Fruit fly (Drosophila melanogaster): ENCODE results near the gene Fer3HCH.

DNA sequence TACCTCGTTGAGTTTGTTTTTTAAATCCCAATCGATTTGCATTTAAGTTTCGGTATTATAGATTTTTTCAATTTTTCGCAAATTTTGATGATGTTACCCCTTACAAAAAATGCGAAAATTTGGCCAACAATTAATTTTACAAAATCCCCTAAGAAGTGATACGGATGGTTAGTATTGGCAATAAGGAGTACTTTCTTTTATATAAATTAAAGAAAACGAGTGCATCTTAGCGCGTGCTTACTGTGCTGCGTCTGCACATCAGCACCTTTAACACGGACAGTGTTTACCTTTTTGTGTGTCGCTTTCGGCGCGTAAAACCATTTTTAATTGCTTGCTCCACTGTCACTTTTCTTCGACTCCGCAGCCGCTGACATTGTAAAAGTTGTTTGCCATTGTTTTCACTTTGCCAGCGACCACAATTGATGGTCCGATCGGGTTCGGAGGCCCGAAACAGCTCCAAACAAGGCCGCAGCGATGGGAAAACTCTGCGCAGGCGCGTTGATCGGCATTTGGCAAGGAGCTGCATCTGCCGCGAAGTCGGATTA, 5.9 kb upstream of the Fer3HCH start:
- TF ChIP-seq Hr78 (GFP tag; optimal IDR thresholded peaks at IDR 0.05) (no peak), lola (GFP tag; optimal IDR thresholded peaks at IDR 0.05) (no peak), ey (GFP tag; optimal IDR thresholded peaks at IDR 0.05) (no peak), h (GFP tag; optimal IDR thresholded peaks at IDR 0.05) (no peak), OdsH (GFP tag; optimal IDR thresholded peaks at IDR 0.05) (no peak), dmrt93B (GFP tag; optimal IDR thresholded peaks at IDR 0.05) (no peak), Dif (GFP tag; optimal IDR thresholded peaks at IDR 0.05; ENCODE audit: partially characterized antibody) (no peak), brk (GFP tag; optimal IDR thresholded peaks at IDR 0.05) (no peak)

All from whole organism, wandering third instar larva.